Worm (Caenorhabditis elegans) whole organism, late embryonic: ENCODE data around the gene ZK813.5.

Source experiments
- C08G9.2 ChIP-seq: sonication (generic microtip); optimal IDR thresholded peaks from 2 replicates; lab custom pipeline; 2016; ENCODE audit warnings: mild to moderate bottlenecking, missing genetic modification characterization, moderate library complexity, missing compliant biosample characterization
- C38D4.7 ChIP-seq: fragments of 200-800 bp; sonication (Bioruptor generic); optimal IDR thresholded peaks from 2 replicates; lab custom pipeline; 2018; ENCODE audit warnings: mild to moderate bottlenecking, missing genetic modification characterization, moderate library complexity, missing compliant biosample characterization
- F13H6.1 ChIP-seq: sonication (generic microtip); optimal IDR thresholded peaks from 2 replicates; lab custom pipeline; 2016; ENCODE audit warnings: missing genetic modification characterization, missing compliant biosample characterization
- K02D7.2 ChIP-seq: sonication (generic microtip); optimal IDR thresholded peaks from 2 replicates; lab custom pipeline; 2017; ENCODE audit warnings: mild to moderate bottlenecking, missing genetic modification characterization, missing compliant biosample characterization
- T23F11.4 ChIP-seq: fragments of 200-800 bp; sonication (Bioruptor generic); optimal IDR thresholded peaks from 2 replicates; lab custom pipeline; 2018; ENCODE audit warnings: mild to moderate bottlenecking, missing genetic modification characterization, missing compliant biosample characterization
- Y22D7AL.16 ChIP-seq: sonication (generic microtip); optimal IDR thresholded peaks from 2 replicates; lab custom pipeline; 2016; ENCODE audit warnings: missing genetic modification characterization, missing compliant biosample characterization
- ceh-14 ChIP-seq: sonication (generic microtip); optimal IDR thresholded peaks from 2 replicates; lab custom pipeline; 2016; ENCODE audit warnings: missing genotype, missing genetic modification characterization, missing compliant biosample characterization
- ceh-18 ChIP-seq: sonication (generic microtip); optimal IDR thresholded peaks from 2 replicates; lab custom pipeline; 2016; ENCODE audit warnings: missing genetic modification characterization, missing compliant biosample characterization
- ceh-2 ChIP-seq: sonication (generic microtip); optimal IDR thresholded peaks from 2 replicates; lab custom pipeline; 2016; ENCODE audit warnings: missing genotype, missing genetic modification characterization, missing compliant biosample characterization
- ceh-22 ChIP-seq: sonication (generic microtip); optimal IDR thresholded peaks from 2 replicates; lab custom pipeline; 2017; ENCODE audit warnings: missing biosample characterization, missing genetic modification characterization
- ceh-24 ChIP-seq: sonication (generic microtip); optimal IDR thresholded peaks from 2 replicates; lab custom pipeline; 2016; ENCODE audit warnings: mild to moderate bottlenecking, missing genetic modification characterization, missing compliant biosample characterization
- ceh-34 ChIP-seq: sonication (generic microtip); optimal IDR thresholded peaks from 2 replicates; lab custom pipeline; 2016; ENCODE audit warnings: mild to moderate bottlenecking, missing genetic modification characterization, missing compliant biosample characterization
- ceh-45 ChIP-seq: fragments of 200-800 bp; sonication (Bioruptor generic); IDR thresholded peaks from 2 replicates; pipeline ENCODE4 v1.3.6; 2022; ENCODE audit warnings: missing genetic modification reagents, missing genetic modification characterization, missing compliant biosample characterization
- ceh-6 ChIP-seq: fragments of 200-800 bp; sonication (Bioruptor generic); optimal IDR thresholded peaks from 2 replicates; lab custom pipeline; 2018; ENCODE audit warnings: mild to moderate bottlenecking, missing genetic modification characterization, missing compliant biosample characterization
- ceh-9 ChIP-seq: sonication (generic microtip); optimal IDR thresholded peaks from 2 replicates; lab custom pipeline; 2016; ENCODE audit warnings: mild to moderate bottlenecking, missing genetic modification characterization, inconsistent platforms, missing compliant biosample characterization
- che-1 ChIP-seq: sonication (generic microtip); optimal IDR thresholded peaks from 2 replicates; lab custom pipeline; 2016; ENCODE audit warnings: mild to moderate bottlenecking, missing genetic modification characterization, missing compliant biosample characterization
- elt-4 ChIP-seq: sonication (generic microtip); optimal IDR thresholded peaks from 2 replicates; lab custom pipeline; 2016; ENCODE audit warnings: missing genetic modification characterization, missing compliant biosample characterization
- ets-4 ChIP-seq: sonication (generic microtip); optimal IDR thresholded peaks from 2 replicates; lab custom pipeline; 2016; ENCODE audit warnings: missing genetic modification characterization, missing compliant biosample characterization
- eyg-1 ChIP-seq: sonication (generic microtip); optimal IDR thresholded peaks from 2 replicates; lab custom pipeline; 2016; ENCODE audit warnings: missing genotype, missing genetic modification characterization, missing compliant biosample characterization
- fax-1 ChIP-seq: sonication (generic microtip); optimal IDR thresholded peaks from 2 replicates; lab custom pipeline; 2016; ENCODE audit warnings: missing genotype, missing genetic modification characterization, missing compliant biosample characterization
- fkh-10 ChIP-seq: fragments of 150-350 bp; optimal IDR thresholded peaks from 2 replicates; lab custom pipeline; 2014; ENCODE audit warnings: missing biosample characterization, missing genetic modification reagents, missing genetic modification characterization
- hlh-13 ChIP-seq: fragments of 200-800 bp; sonication (Bioruptor generic); optimal IDR thresholded peaks from 2 replicates; lab custom pipeline; 2018; ENCODE audit warnings: mild to moderate bottlenecking, missing genetic modification characterization, missing compliant biosample characterization
- hlh-6 ChIP-seq: sonication (generic microtip); optimal IDR thresholded peaks from 2 replicates; lab custom pipeline; 2016; ENCODE audit warnings: missing genotype, missing genetic modification characterization, missing compliant biosample characterization
- hlh-8 ChIP-seq: sonication (generic microtip); optimal IDR thresholded peaks from 2 replicates; lab custom pipeline; 2016; ENCODE audit warnings: missing genotype, missing genetic modification characterization, missing compliant biosample characterization
- lim-6 ChIP-seq: sonication (generic microtip); optimal IDR thresholded peaks from 2 replicates; lab custom pipeline; 2016; ENCODE audit warnings: missing genetic modification characterization, missing compliant biosample characterization
- lin-11 ChIP-seq: fragments of 200-800 bp; sonication (Bioruptor generic); optimal IDR thresholded peaks from 2 replicates; lab custom pipeline; 2018; ENCODE audit warnings: mild to moderate bottlenecking, missing genetic modification characterization, missing compliant biosample characterization
- madf-2 ChIP-seq: sonication (generic microtip); optimal IDR thresholded peaks from 2 replicates; lab custom pipeline; 2017; ENCODE audit warnings: missing genetic modification characterization, missing compliant biosample characterization
- nfya-1 ChIP-seq: sonication (generic microtip); optimal IDR thresholded peaks from 2 replicates; lab custom pipeline; 2017; ENCODE audit warnings: missing genetic modification characterization, mild to moderate bottlenecking, missing compliant biosample characterization, antibody characterized with exemption, moderate library complexity
- nhr-11 ChIP-seq: fragments of 150-350 bp; optimal IDR thresholded peaks from 2 replicates; lab custom pipeline; 2014; ENCODE audit warnings: missing biosample characterization, missing genetic modification characterization
- nhr-232 ChIP-seq: sonication (generic microtip); optimal IDR thresholded peaks from 2 replicates; lab custom pipeline; 2016; ENCODE audit warnings: missing genetic modification characterization, missing compliant biosample characterization
- pax-1 ChIP-seq: fragments of 150-350 bp; optimal IDR thresholded peaks from 2 replicates; lab custom pipeline; 2014; ENCODE audit warnings: missing biosample characterization, missing genetic modification characterization
- pqm-1 ChIP-seq: sonication (generic microtip); optimal IDR thresholded peaks from 2 replicates; lab custom pipeline; 2016; ENCODE audit warnings: missing genetic modification characterization, missing compliant biosample characterization
- pros-1 ChIP-seq: fragments of 150-350 bp; optimal IDR thresholded peaks from 2 replicates; lab custom pipeline; 2014; ENCODE audit warnings: missing biosample characterization, missing genetic modification reagents, missing genetic modification characterization
- sox-2 ChIP-seq: fragments of 200-800 bp; sonication (Bioruptor generic); IDR thresholded peaks from 2 replicates; pipeline ENCODE4 v1.3.6; 2022; ENCODE audit warnings: missing genetic modification reagents, missing genetic modification characterization, missing compliant biosample characterization
- sox-4 ChIP-seq: sonication (generic microtip); optimal IDR thresholded peaks from 2 replicates; lab custom pipeline; 2017; ENCODE audit warnings: mild to moderate bottlenecking, missing genetic modification characterization, inconsistent platforms, missing compliant biosample characterization
- syd-9 ChIP-seq: sonication (generic microtip); optimal IDR thresholded peaks from 2 replicates; lab custom pipeline; 2016; ENCODE audit warnings: mild to moderate bottlenecking, missing genetic modification characterization, moderate library complexity, missing compliant biosample characterization
- tbx-7 ChIP-seq: sonication (generic microtip); optimal IDR thresholded peaks from 2 replicates; lab custom pipeline; 2016; ENCODE audit warnings: missing genotype, missing genetic modification characterization, missing compliant biosample characterization
- ttx-3 ChIP-seq: sonication (generic microtip); optimal IDR thresholded peaks from 2 replicates; lab custom pipeline; 2016; ENCODE audit warnings: missing genetic modification reagents, missing genetic modification characterization, missing compliant biosample characterization
- unc-55 ChIP-seq: sonication (generic microtip); optimal IDR thresholded peaks from 2 replicates; lab custom pipeline; 2017; ENCODE audit warnings: missing biosample characterization, missing genetic modification reagents, missing genetic modification characterization
- unc-86 ChIP-seq: sonication (generic microtip); optimal IDR thresholded peaks from 2 replicates; lab custom pipeline; 2016; ENCODE audit warnings: missing genetic modification characterization, missing compliant biosample characterization

The ZK813.5 gene

DNA sequence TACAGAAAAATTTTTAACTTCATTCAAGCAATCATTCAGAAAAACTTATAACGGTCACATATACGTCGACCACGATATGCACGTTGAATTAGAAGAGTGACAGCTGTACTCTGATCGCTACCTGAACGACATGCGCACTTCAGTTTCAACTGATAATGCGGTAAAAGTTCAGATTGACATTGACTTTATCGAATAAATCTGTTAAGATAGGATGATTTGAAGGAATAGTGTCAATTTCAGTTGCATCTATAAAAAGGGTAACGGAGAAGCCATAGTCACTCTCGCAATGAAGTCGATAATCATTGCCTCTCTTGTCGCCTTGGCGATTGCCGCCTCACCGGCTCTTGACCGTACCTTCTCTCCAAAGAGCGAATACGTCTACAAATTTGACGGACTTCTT lies 47.8 kb downstream of the ZK813.5 start, which contains the start of gene vit-5:
Gene vit-5 (plus strand): TSS at position 277 of the 400 bp plus-strand sequence.
- TF ChIP-seq T23F11.4 (GFP tag; lab: Kevin White, UChicago) (no peak), ceh-45 (GFP tag; lab: Robert Waterston, UW) (no peak), fax-1 (tag; lab: Kevin White, UChicago) (no peak), nhr-232 (tag; lab: Kevin White, UChicago) (no peak), ceh-6 (GFP tag; lab: Kevin White, UChicago) (no peak), ets-4 (tag; lab: Kevin White, UChicago) (no peak), ceh-2 (no peak), K02D7.2 (tag; lab: Kevin White, UChicago) (no peak), unc-55 (GFP tag; lab: Kevin White, UChicago) (no peak), fkh-10 (GFP tag; lab: Kevin White, UChicago) (no peak), hlh-13 (GFP tag; lab: Kevin White, UChicago) (no peak), C38D4.7 (GFP tag; lab: Kevin White, UChicago) (no peak), ceh-22 (no peak), nhr-11 (tag; lab: Kevin White, UChicago) (no peak), unc-86 (tag; lab: Kevin White, UChicago) (no peak), ceh-18 (tag; lab: Kevin White, UChicago) (no peak), C08G9.2 (no peak), eyg-1 (no peak)
- TF ChIP-seq, all 69 proteins: peak for 0

DNA sequence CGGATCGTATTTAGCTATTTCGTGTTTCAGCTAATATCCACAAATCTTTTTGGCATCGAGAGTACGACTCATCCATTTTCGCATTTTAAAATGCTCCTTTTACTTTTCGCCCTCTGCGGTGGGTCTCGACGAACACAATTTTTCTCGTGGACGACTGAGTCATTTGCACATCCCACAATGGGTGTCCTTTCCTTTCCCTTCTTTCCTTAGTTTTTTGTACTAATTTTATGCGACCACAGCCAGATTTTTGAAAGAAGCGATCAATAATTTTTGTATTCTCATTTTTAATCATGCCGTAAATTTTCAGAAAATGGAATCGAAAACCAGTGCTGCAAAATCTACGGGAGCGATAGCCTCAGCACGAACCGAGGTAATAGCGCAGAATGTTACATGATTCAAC lies 49.3 kb downstream of the ZK813.5 start, which contains the start of gene C04F6.9:
Gene C04F6.9 (plus strand): TSS at position 301 of the 400 bp plus-strand sequence.
- TF ChIP-seq syd-9 (tag; lab: Kevin White, UChicago) (no peak), lim-6 (no peak), lin-11 (tag; lab: Kevin White, UChicago) (no peak), ceh-14 (tag; lab: Kevin White, UChicago) (no peak), elt-4 (tag; lab: Kevin White, UChicago) (no peak), ceh-9 (tag; lab: Kevin White, UChicago) (no peak), ceh-22 (no peak), hlh-6 (no peak), hlh-8 (tag; lab: Kevin White, UChicago) (no peak), unc-55 (GFP tag; lab: Kevin White, UChicago) (no peak), ceh-6 (GFP tag; lab: Kevin White, UChicago) (no peak), K02D7.2 (tag; lab: Kevin White, UChicago) (no peak), ceh-34 (no peak), nfya-1 (tag; lab: Kevin White, UChicago) (no peak), eyg-1 (no peak), che-1 (tag; lab: Kevin White, UChicago) (no peak), pqm-1 (tag; lab: Kevin White, UChicago) (no peak), ttx-3 (tag; lab: Kevin White, UChicago) (no peak), ets-4 (tag; lab: Kevin White, UChicago) (no peak)

DNA sequence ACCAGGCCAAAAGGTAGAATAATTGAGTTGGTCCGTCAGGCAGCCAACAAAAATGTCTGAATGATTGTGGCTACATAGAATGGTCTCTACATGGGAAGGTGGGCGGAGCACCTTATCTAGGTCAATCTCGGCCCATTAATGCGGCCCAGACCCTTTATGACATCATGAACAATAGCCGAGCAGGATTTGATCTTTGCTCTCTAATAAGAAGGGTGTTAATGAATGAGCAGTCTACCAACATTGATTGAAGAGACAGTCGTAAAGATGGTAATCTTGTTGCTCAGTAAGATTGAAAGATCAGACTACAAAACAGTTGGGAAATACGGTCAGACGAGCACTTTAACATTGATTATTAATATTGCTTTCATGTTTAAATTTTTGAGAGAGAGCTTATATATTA lies 50.6 kb downstream of the ZK813.5 start:
- TF ChIP-seq T23F11.4 (GFP tag; lab: Kevin White, UChicago) (no peak), Y22D7AL.16 (tag; lab: Kevin White, UChicago) (no peak), madf-2 (no peak), F13H6.1 (tag; lab: Kevin White, UChicago) (no peak), sox-2 (GFP tag; lab: Robert Waterston, UW) (no peak), sox-4 (tag; lab: Kevin White, UChicago) (no peak), ceh-14 (tag; lab: Kevin White, UChicago) (no peak), tbx-7 (tag; lab: Kevin White, UChicago) (no peak), eyg-1 (no peak), pros-1 (no peak), ceh-24 (tag; lab: Kevin White, UChicago) (no peak), nhr-11 (tag; lab: Kevin White, UChicago) (no peak), lin-11 (tag; lab: Kevin White, UChicago) (no peak), pax-1 (tag; lab: Kevin White, UChicago) (no peak), lim-6 (no peak)
